Worm (Caenorhabditis elegans) whole organism, mixed stage, embryonic: ENCODE data around the gene T16H12.3.

Source experiments
- M03D4.4 ChIP-seq: sonication (generic microtip); optimal IDR thresholded peaks from 2 replicates; lab custom pipeline; 2017; ENCODE audit warnings: mild to moderate bottlenecking, missing genetic modification characterization, missing compliant biosample characterization
- bed-3 ChIP-seq: fragments of 200-800 bp; sonication (Bioruptor generic); optimal IDR thresholded peaks from 3 replicates; lab custom pipeline; 2018; ENCODE audit warnings: mild to moderate bottlenecking, missing genetic modification characterization, moderate library complexity, missing compliant biosample characterization
- blmp-1 ChIP-seq: fragments of 150-350 bp; optimal IDR thresholded peaks from 2 replicates; lab custom pipeline; 2014; ENCODE audit warnings: missing biosample characterization, missing genetic modification characterization
- ceh-39 ChIP-seq: fragments of 150-350 bp; optimal IDR thresholded peaks from 2 replicates; lab custom pipeline; 2014; ENCODE audit warnings: missing biosample characterization, missing genetic modification characterization
- ceh-43 ChIP-seq: fragments of 200-800 bp; sonication (Bioruptor generic); optimal IDR thresholded peaks from 2 replicates; lab custom pipeline; 2018; ENCODE audit warnings: mild to moderate bottlenecking, missing genetic modification characterization, moderate library complexity, missing compliant biosample characterization
- ceh-83 ChIP-seq: fragments of 200-800 bp; sonication (Bioruptor generic); optimal IDR thresholded peaks from 2 replicates; lab custom pipeline; 2018; ENCODE audit warnings: mild to moderate bottlenecking, missing genetic modification characterization, missing compliant biosample characterization
- ces-1 ChIP-seq: fragments of 150-350 bp; optimal IDR thresholded peaks from 2 replicates; lab custom pipeline; 2014; ENCODE audit warnings: missing biosample characterization, missing genetic modification reagents, missing genetic modification characterization
- cnd-1 ChIP-seq: fragments of 200-800 bp; sonication (Bioruptor generic); optimal IDR thresholded peaks from 2 replicates; lab custom pipeline; 2018; ENCODE audit warnings: mild to moderate bottlenecking, missing genetic modification characterization, missing compliant biosample characterization
- drap-1 ChIP-seq: fragments of 200-800 bp; sonication (Bioruptor generic); optimal IDR thresholded peaks from 3 replicates; lab custom pipeline; 2018; ENCODE audit warnings: mild to moderate bottlenecking, missing genetic modification characterization, missing compliant biosample characterization
- elt-1 ChIP-seq: sonication (generic microtip); optimal IDR thresholded peaks from 2 replicates; lab custom pipeline; 2017; ENCODE audit warnings: missing genetic modification characterization, mild to moderate bottlenecking, missing compliant biosample characterization, antibody characterized with exemption, moderate library complexity, borderline replicate concordance; ENCODE audit not compliant: insufficient read depth
- elt-3 ChIP-seq: fragments of 150-350 bp; optimal IDR thresholded peaks from 2 replicates; lab custom pipeline; 2014; ENCODE audit warnings: missing biosample characterization, missing genetic modification characterization
- flh-1 ChIP-seq: fragments of 200-800 bp; sonication (Bioruptor generic); optimal IDR thresholded peaks from 2 replicates; lab custom pipeline; 2018; ENCODE audit warnings: mild to moderate bottlenecking, missing genetic modification characterization, moderate library complexity, missing compliant biosample characterization
- ham-2 ChIP-seq: fragments of 200-800 bp; sonication (Bioruptor generic); optimal IDR thresholded peaks from 2 replicates; lab custom pipeline; 2018; ENCODE audit warnings: mild to moderate bottlenecking, missing genetic modification characterization, missing compliant biosample characterization
- hlh-1 ChIP-seq: fragments of 150-350 bp; optimal IDR thresholded peaks from 2 replicates; lab custom pipeline; 2014; ENCODE audit warnings: missing biosample characterization, missing genetic modification reagents, missing genetic modification characterization
- lin-13 ChIP-seq: fragments of 150-350 bp; optimal IDR thresholded peaks from 2 replicates; lab custom pipeline; 2014; ENCODE audit warnings: missing biosample characterization, missing genetic modification characterization
- lin-32 ChIP-seq: fragments of 200-800 bp; sonication (Bioruptor generic); optimal IDR thresholded peaks from 2 replicates; lab custom pipeline; 2018; ENCODE audit warnings: mild to moderate bottlenecking, missing genetic modification characterization, missing compliant biosample characterization
- lsy-2 ChIP-seq: fragments of 150-350 bp; optimal IDR thresholded peaks from 2 replicates; lab custom pipeline; 2014; ENCODE audit warnings: missing biosample characterization, missing genetic modification characterization
- mab-5 ChIP-seq: fragments of 150-350 bp; optimal IDR thresholded peaks from 2 replicates; lab custom pipeline; 2014; ENCODE audit warnings: missing biosample characterization, missing genetic modification characterization
- mep-1 ChIP-seq: fragments of 150-350 bp; optimal IDR thresholded peaks from 2 replicates; lab custom pipeline; 2017; ENCODE audit warnings: missing biosample characterization, missing genetic modification reagents, missing genetic modification characterization, inconsistent platforms
- mls-2 ChIP-seq: sonication (generic microtip); optimal IDR thresholded peaks from 2 replicates; lab custom pipeline; 2016; ENCODE audit warnings: mild to moderate bottlenecking, missing genetic modification characterization, moderate library complexity, missing compliant biosample characterization
- nhr-12 ChIP-seq: fragments of 150-350 bp; optimal IDR thresholded peaks from 2 replicates; lab custom pipeline; 2014; ENCODE audit warnings: missing biosample characterization, missing genetic modification characterization
- nhr-2 ChIP-seq: fragments of 150-350 bp; optimal IDR thresholded peaks from 2 replicates; lab custom pipeline; 2014; ENCODE audit warnings: missing biosample characterization, missing genetic modification characterization
- nhr-237 ChIP-seq: fragments of 150-350 bp; optimal IDR thresholded peaks from 2 replicates; lab custom pipeline; 2014; ENCODE audit warnings: missing biosample characterization, missing genetic modification characterization
- nhr-76 ChIP-seq: sonication (generic microtip); optimal IDR thresholded peaks from 2 replicates; lab custom pipeline; 2017; ENCODE audit warnings: missing biosample characterization, missing genetic modification characterization
- pha-4 ChIP-seq: fragments of 150-350 bp; optimal IDR thresholded peaks from 2 replicates; lab custom pipeline; 2018; ENCODE audit warnings: missing biosample characterization, missing genetic modification reagents, missing genetic modification characterization
- sem-2 ChIP-seq: fragments of 200-800 bp; sonication (Bioruptor generic); optimal IDR thresholded peaks from 2 replicates; lab custom pipeline; 2018; ENCODE audit warnings: mild to moderate bottlenecking, missing genetic modification characterization, missing compliant biosample characterization
- sptf-1 ChIP-seq: sonication (generic microtip); optimal IDR thresholded peaks from 2 replicates; lab custom pipeline; 2017; ENCODE audit warnings: mild to moderate bottlenecking, missing genetic modification characterization, moderate library complexity, missing compliant biosample characterization
- tbx-8 ChIP-seq: fragments of 200-800 bp; sonication (Bioruptor generic); optimal IDR thresholded peaks from 2 replicates; lab custom pipeline; 2018; ENCODE audit warnings: mild to moderate bottlenecking, missing genetic modification characterization, moderate library complexity, missing compliant biosample characterization
- unc-120 ChIP-seq: sonication (generic microtip); optimal IDR thresholded peaks from 2 replicates; lab custom pipeline; 2017; ENCODE audit warnings: missing genetic modification characterization, missing compliant biosample characterization; ENCODE audit not compliant: poor library complexity, severe bottlenecking
- unc-62 ChIP-seq: fragments of 150-350 bp; optimal IDR thresholded peaks from 2 replicates; lab custom pipeline; 2014; ENCODE audit warnings: missing biosample characterization, missing genetic modification reagents, missing genetic modification characterization
- zip-8 ChIP-seq: fragments of 150-350 bp; optimal IDR thresholded peaks from 2 replicates; lab custom pipeline; 2014; ENCODE audit warnings: missing biosample characterization, missing genetic modification characterization

Gene T16H12.3

DNA sequence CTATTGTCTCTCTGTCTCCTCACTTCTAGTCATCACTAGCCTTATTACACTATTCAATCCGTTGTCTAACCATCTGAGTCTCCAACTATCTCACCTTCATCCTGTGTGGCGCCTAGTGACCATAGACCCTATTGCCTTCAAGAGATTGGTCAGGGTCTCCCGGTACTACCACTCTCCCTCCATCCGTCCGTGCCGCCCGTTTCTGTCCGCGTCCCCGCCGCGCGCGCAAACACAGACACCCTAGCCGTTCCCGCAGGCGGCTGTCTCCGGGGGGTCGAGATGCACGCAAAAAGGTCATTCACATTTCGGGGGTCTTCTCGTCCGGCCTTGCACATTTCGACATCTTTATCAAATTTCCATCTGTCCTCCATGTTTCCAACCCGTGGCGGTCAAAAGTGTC, 11.4 kb upstream of the T16H12.3 start:
- TF ChIP-seq pha-4 (tag; lab: Kevin White, UChicago) (peak; percentile 58), unc-120 (tag; lab: Kevin White, UChicago) (peak; percentile 56), drap-1 (GFP tag; lab: Kevin White, UChicago) (peak; percentile 28), mls-2 (tag; lab: Kevin White, UChicago) (peak; percentile 58), ces-1 (GFP tag; lab: Kevin White, UChicago) (no peak), cnd-1 (tag; lab: Kevin White, UChicago) (peak; percentile 69), M03D4.4 (tag; lab: Kevin White, UChicago) (peak; percentile 59), nhr-12 (tag; lab: Kevin White, UChicago) (no peak), nhr-2 (tag; lab: Kevin White, UChicago) (peak; percentile 9), bed-3 (GFP tag; lab: Kevin White, UChicago) (peak; percentile 9), lsy-2 (tag; lab: Kevin White, UChicago) (peak; percentile 21), ham-2 (GFP tag; lab: Kevin White, UChicago) (peak; percentile 91), unc-62 (GFP tag; lab: Kevin White, UChicago) (peak; percentile 3), sptf-1 (tag; lab: Kevin White, UChicago) (peak; percentile 79), ceh-83 (GFP tag; lab: Kevin White, UChicago) (no peak)

DNA sequence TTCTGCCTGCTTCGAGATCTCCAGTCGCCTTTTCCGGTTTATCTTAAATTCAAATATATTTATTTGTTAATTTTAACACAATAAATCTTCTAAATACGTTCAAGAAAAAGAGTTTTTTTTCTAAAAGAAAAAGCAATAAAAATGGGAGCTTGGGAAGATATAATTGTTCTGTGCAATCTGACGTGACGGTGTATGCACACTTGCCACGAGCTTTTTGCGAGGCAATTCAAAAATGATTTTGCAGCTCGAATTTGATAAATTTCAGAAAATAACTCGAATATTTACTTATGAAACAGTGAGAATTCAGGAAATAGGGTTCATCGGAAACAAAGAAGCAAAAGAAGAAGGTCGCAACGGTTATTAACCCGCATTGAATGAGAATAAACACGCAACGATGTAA, 10.0 kb upstream of the T16H12.3 start:
- TF ChIP-seq mab-5, result no peak
- no peak for TF ChIP-seq sptf-1 (tag; lab: Kevin White, UChicago)
- no peak for TF ChIP-seq drap-1 (GFP tag; lab: Kevin White, UChicago)
- TF ChIP-seq lin-32, result peak; percentile 2
- TF ChIP-seq ceh-39 (tag; lab: Kevin White, UChicago), result no peak

DNA sequence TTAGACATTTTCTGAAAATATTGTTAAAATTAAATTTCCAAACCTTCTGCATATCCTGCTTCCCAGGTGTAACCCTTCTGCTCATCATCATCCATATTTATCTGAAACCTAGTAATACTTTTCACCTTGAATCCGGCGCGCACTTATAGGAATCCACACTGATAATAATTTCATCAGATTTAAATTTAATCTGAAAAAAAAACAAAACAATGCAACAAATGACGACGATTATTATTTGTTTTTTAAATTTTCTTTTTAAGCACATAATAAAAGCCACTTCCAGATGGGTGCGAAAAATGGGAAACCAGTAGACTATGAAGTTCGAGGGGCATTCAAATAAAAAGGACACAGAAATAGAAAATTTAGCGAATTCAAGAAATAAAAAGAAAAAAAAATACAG, 7.6 kb upstream of the T16H12.3 start, which contains the start of gene gtf-2H2C:
TSS of gene gtf-2H2C (minus strand) at position 101 of the 400 bp plus-strand sequence.
- TF ChIP-seq ham-2 (GFP tag; lab: Kevin White, UChicago) (no peak), elt-1 (no peak), lin-13 (tag; lab: Kevin White, UChicago) (no peak), cnd-1 (tag; lab: Kevin White, UChicago) (no peak), elt-3 (no peak), zip-8 (tag; lab: Kevin White, UChicago) (no peak), nhr-237 (tag; lab: Kevin White, UChicago) (no peak), ceh-43 (GFP tag; lab: Kevin White, UChicago) (no peak), mab-5 (no peak), blmp-1 (tag; lab: Kevin White, UChicago) (no peak), bed-3 (GFP tag; lab: Kevin White, UChicago) (no peak), mep-1 (tag; lab: Kevin White, UChicago) (no peak), ceh-39 (tag; lab: Kevin White, UChicago) (no peak), tbx-8 (no peak), sptf-1 (tag; lab: Kevin White, UChicago) (no peak), mls-2 (tag; lab: Kevin White, UChicago) (no peak), lin-32 (no peak), M03D4.4 (tag; lab: Kevin White, UChicago) (no peak), nhr-12 (tag; lab: Kevin White, UChicago) (no peak)

- no peak for TF ChIP-seq pha-4 (tag; lab: Kevin White, UChicago)
- no peak for TF ChIP-seq ceh-39 (tag; lab: Kevin White, UChicago)
- TF ChIP-seq sem-2 (GFP tag; lab: Kevin White, UChicago), result no peak
- no peak for TF ChIP-seq sptf-1 (tag; lab: Kevin White, UChicago)
- no peak for TF ChIP-seq unc-120 (tag; lab: Kevin White, UChicago)
- TF ChIP-seq mls-2 (tag; lab: Kevin White, UChicago), result no peak
- TF ChIP-seq elt-3, result no peak
- TF ChIP-seq nhr-12 (tag; lab: Kevin White, UChicago), result no peak
- no peak for TF ChIP-seq tbx-8
- TF ChIP-seq hlh-1 (tag; lab: Kevin White, UChicago), result no peak
- no peak for TF ChIP-seq unc-62 (GFP tag; lab: Kevin White, UChicago)
- TF ChIP-seq flh-1 (GFP tag; lab: Kevin White, UChicago), result no peak
- TF ChIP-seq cnd-1 (tag; lab: Kevin White, UChicago), result no peak
- no peak for TF ChIP-seq M03D4.4 (tag; lab: Kevin White, UChicago)
- TF ChIP-seq nhr-76, result no peak
- no peak for TF ChIP-seq lin-32
Observed at ce11 chrIII:10088508-10088981, 5.5 kb upstream of the T16H12.3 start, which contains the start of gene hal-2. TSS of gene hal-2 (minus strand) at chrIII:10088931.
